Worm (Caenorhabditis elegans) whole organism, late embryonic: ENCODE measurements around the gene mltn-3.
A peak's percentile ranks its signal among the peaks of the same experiment; 100 is the strongest.

Experiments
- C38D4.7 ChIP-seq: fragments of 200-800 bp; sonication (Bioruptor generic); optimal IDR thresholded peaks from 2 replicates; lab custom pipeline; 2018; ENCODE audit warnings: mild to moderate bottlenecking, missing genetic modification characterization, moderate library complexity, missing compliant biosample characterization
- F13H6.1 ChIP-seq: sonication (generic microtip); optimal IDR thresholded peaks from 2 replicates; lab custom pipeline; 2016; ENCODE audit warnings: missing genetic modification characterization, missing compliant biosample characterization
- K09A11.1 ChIP-seq: sonication (generic microtip); optimal IDR thresholded peaks from 2 replicates; lab custom pipeline; 2017; ENCODE audit warnings: antibody characterized with exemption, mild to moderate bottlenecking, missing genetic modification characterization, missing compliant biosample characterization; ENCODE audit not compliant: insufficient read depth
- ama-1 ChIP-seq: fragments of 150-350 bp; optimal IDR thresholded peaks from 2 replicates; lab custom pipeline; 2014
- ceh-14 ChIP-seq: sonication (generic microtip); optimal IDR thresholded peaks from 2 replicates; lab custom pipeline; 2016; ENCODE audit warnings: missing genotype, missing genetic modification characterization, missing compliant biosample characterization
- ceh-18 ChIP-seq: sonication (generic microtip); optimal IDR thresholded peaks from 2 replicates; lab custom pipeline; 2016; ENCODE audit warnings: missing genetic modification characterization, missing compliant biosample characterization
- ceh-19 ChIP-seq: fragments of 200-800 bp; sonication (Bioruptor generic); optimal IDR thresholded peaks from 2 replicates; lab custom pipeline; 2018; ENCODE audit warnings: mild to moderate bottlenecking, missing genetic modification characterization, missing compliant biosample characterization
- ceh-2 ChIP-seq: sonication (generic microtip); optimal IDR thresholded peaks from 2 replicates; lab custom pipeline; 2016; ENCODE audit warnings: missing genotype, missing genetic modification characterization, missing compliant biosample characterization
- ceh-31 ChIP-seq: sonication (generic microtip); optimal IDR thresholded peaks from 2 replicates; lab custom pipeline; 2016; ENCODE audit warnings: missing genetic modification characterization, missing compliant biosample characterization
- ceh-34 ChIP-seq: sonication (generic microtip); optimal IDR thresholded peaks from 2 replicates; lab custom pipeline; 2016; ENCODE audit warnings: mild to moderate bottlenecking, missing genetic modification characterization, missing compliant biosample characterization
- ceh-45 ChIP-seq: fragments of 200-800 bp; sonication (Bioruptor generic); IDR thresholded peaks from 2 replicates; pipeline ENCODE4 v1.3.6; 2022; ENCODE audit warnings: missing genetic modification reagents, missing genetic modification characterization, missing compliant biosample characterization
- ceh-48 ChIP-seq: sonication (generic microtip); optimal IDR thresholded peaks from 2 replicates; lab custom pipeline; 2016; ENCODE audit warnings: missing genetic modification characterization, inconsistent platforms, missing compliant biosample characterization
- che-1 ChIP-seq: sonication (generic microtip); optimal IDR thresholded peaks from 2 replicates; lab custom pipeline; 2016; ENCODE audit warnings: mild to moderate bottlenecking, missing genetic modification characterization, missing compliant biosample characterization
- dmd-4 ChIP-seq: sonication (generic microtip); optimal IDR thresholded peaks from 2 replicates; lab custom pipeline; 2016; ENCODE audit warnings: borderline replicate concordance, missing genetic modification characterization, missing compliant biosample characterization
- dve-1 ChIP-seq: sonication (generic microtip); optimal IDR thresholded peaks from 2 replicates; lab custom pipeline; 2017; ENCODE audit warnings: antibody characterized with exemption, mild to moderate bottlenecking, missing genetic modification characterization, missing compliant biosample characterization
- elt-2 ChIP-seq: sonication (generic microtip); optimal IDR thresholded peaks from 2 replicates; lab custom pipeline; 2016; ENCODE audit warnings: missing genetic modification reagents, missing genetic modification characterization, missing compliant biosample characterization
- ets-4 ChIP-seq: sonication (generic microtip); optimal IDR thresholded peaks from 2 replicates; lab custom pipeline; 2016; ENCODE audit warnings: missing genetic modification characterization, missing compliant biosample characterization
- fax-1 ChIP-seq: sonication (generic microtip); optimal IDR thresholded peaks from 2 replicates; lab custom pipeline; 2016; ENCODE audit warnings: missing genotype, missing genetic modification characterization, missing compliant biosample characterization
- fkh-6 ChIP-seq: sonication (generic microtip); optimal IDR thresholded peaks from 2 replicates; lab custom pipeline; 2016; ENCODE audit warnings: missing genetic modification characterization, missing compliant biosample characterization
- hlh-13 ChIP-seq: fragments of 200-800 bp; sonication (Bioruptor generic); optimal IDR thresholded peaks from 2 replicates; lab custom pipeline; 2018; ENCODE audit warnings: mild to moderate bottlenecking, missing genetic modification characterization, missing compliant biosample characterization
- hlh-30 ChIP-seq: sonication (generic microtip); optimal IDR thresholded peaks from 2 replicates; lab custom pipeline; 2017; ENCODE audit warnings: antibody characterized with exemption, missing genetic modification characterization, missing compliant biosample characterization; ENCODE audit not compliant: insufficient read depth
- hlh-6 ChIP-seq: sonication (generic microtip); optimal IDR thresholded peaks from 2 replicates; lab custom pipeline; 2016; ENCODE audit warnings: missing genotype, missing genetic modification characterization, missing compliant biosample characterization
- lin-11 ChIP-seq: fragments of 200-800 bp; sonication (Bioruptor generic); optimal IDR thresholded peaks from 2 replicates; lab custom pipeline; 2018; ENCODE audit warnings: mild to moderate bottlenecking, missing genetic modification characterization, missing compliant biosample characterization
- nfya-1 ChIP-seq: sonication (generic microtip); optimal IDR thresholded peaks from 2 replicates; lab custom pipeline; 2017; ENCODE audit warnings: missing genetic modification characterization, mild to moderate bottlenecking, missing compliant biosample characterization, antibody characterized with exemption, moderate library complexity
- nhr-232 ChIP-seq: sonication (generic microtip); optimal IDR thresholded peaks from 2 replicates; lab custom pipeline; 2016; ENCODE audit warnings: missing genetic modification characterization, missing compliant biosample characterization
- odd-2 ChIP-seq: sonication (generic microtip); optimal IDR thresholded peaks from 2 replicates; lab custom pipeline; 2017; ENCODE audit warnings: antibody characterized with exemption, mild to moderate bottlenecking, missing genetic modification characterization, missing compliant biosample characterization
- pag-3 ChIP-seq: sonication (generic microtip); optimal IDR thresholded peaks from 2 replicates; lab custom pipeline; 2016; ENCODE audit warnings: missing compliant biosample characterization, missing genetic modification characterization, borderline replicate concordance
- pha-2 ChIP-seq: sonication (generic microtip); optimal IDR thresholded peaks from 2 replicates; lab custom pipeline; 2017; ENCODE audit warnings: mild to moderate bottlenecking, missing genetic modification characterization, missing compliant biosample characterization
- pqm-1 ChIP-seq: sonication (generic microtip); optimal IDR thresholded peaks from 2 replicates; lab custom pipeline; 2016; ENCODE audit warnings: missing genetic modification characterization, missing compliant biosample characterization
- ref-2 ChIP-seq: sonication (generic microtip); optimal IDR thresholded peaks from 2 replicates; lab custom pipeline; 2016; ENCODE audit warnings: missing genetic modification characterization, missing compliant biosample characterization
- rnt-1 ChIP-seq: sonication (generic microtip); optimal IDR thresholded peaks from 2 replicates; lab custom pipeline; 2016; ENCODE audit warnings: missing genetic modification characterization, missing compliant biosample characterization
- sdc-2 ChIP-seq: sonication (generic microtip); optimal IDR thresholded peaks from 2 replicates; lab custom pipeline; 2016; ENCODE audit warnings: missing genotype, missing genetic modification characterization, missing compliant biosample characterization
- sox-2 ChIP-seq: fragments of 200-800 bp; sonication (Bioruptor generic); IDR thresholded peaks from 2 replicates; pipeline ENCODE4 v1.3.6; 2022; ENCODE audit warnings: missing genetic modification reagents, missing genetic modification characterization, missing compliant biosample characterization
- sox-4 ChIP-seq: sonication (generic microtip); optimal IDR thresholded peaks from 2 replicates; lab custom pipeline; 2017; ENCODE audit warnings: mild to moderate bottlenecking, missing genetic modification characterization, inconsistent platforms, missing compliant biosample characterization
- tbx-2 ChIP-seq: sonication (generic microtip); optimal IDR thresholded peaks from 2 replicates; lab custom pipeline; 2016; ENCODE audit warnings: missing genetic modification characterization, missing compliant biosample characterization
- ttx-3 ChIP-seq: sonication (generic microtip); optimal IDR thresholded peaks from 2 replicates; lab custom pipeline; 2016; ENCODE audit warnings: missing genetic modification reagents, missing genetic modification characterization, missing compliant biosample characterization
- unc-3 ChIP-seq, 2 experiments: fragments of 200-800 bp in 1 of 2; sonication (Bioruptor generic) in 1 of 2; sonication (generic microtip) in 1 of 2; conservative IDR thresholded peaks in 1 of 2; optimal IDR thresholded peaks in 1 of 2; 2 replicates each; pipeline versions ENCODE4 v1.3.6 to Lab custom; 2016 to 2022; ENCODE audit warnings: missing compliant biosample characterization in 2 of 2, missing genetic modification characterization in 2 of 2, missing genetic modification reagents in 1 of 2
- unc-42 ChIP-seq: sonication (generic microtip); optimal IDR thresholded peaks from 2 replicates; lab custom pipeline; 2016; ENCODE audit warnings: missing genotype, missing genetic modification characterization, missing compliant biosample characterization
- unc-55 ChIP-seq: sonication (generic microtip); optimal IDR thresholded peaks from 2 replicates; lab custom pipeline; 2017; ENCODE audit warnings: missing biosample characterization, missing genetic modification reagents, missing genetic modification characterization
- unc-86 ChIP-seq: sonication (generic microtip); optimal IDR thresholded peaks from 2 replicates; lab custom pipeline; 2016; ENCODE audit warnings: missing genetic modification characterization, missing compliant biosample characterization

The mltn-3 gene

DNA sequence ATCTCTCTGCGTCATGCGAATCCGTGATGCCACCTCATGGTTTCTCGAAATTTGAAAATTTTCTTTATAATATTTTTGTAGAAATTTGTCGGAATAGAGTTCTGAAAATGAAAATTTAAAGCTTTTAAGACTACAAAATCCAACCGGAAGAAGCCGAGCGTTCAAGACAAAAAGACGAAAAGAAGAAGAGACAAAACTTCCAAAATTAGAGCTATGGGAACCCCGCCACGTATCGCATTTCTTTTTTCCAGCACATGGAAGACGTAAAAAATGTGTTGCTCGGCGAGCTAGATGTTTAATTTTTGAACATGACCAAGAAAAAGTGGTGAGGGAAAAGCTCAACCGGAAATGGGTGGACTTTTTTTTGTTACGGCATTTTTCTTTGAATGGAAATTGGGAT lies 14.1 kb upstream of the mltn-3 start, which contains the start of gene W02B8.1:
TSS of gene W02B8.1 (minus strand) at position 101 of the 400 bp plus-strand sequence.
- TF ChIP-seq fax-1 (tag; lab: Kevin White, UChicago) (no peak), ama-1 (no peak), che-1 (tag; lab: Kevin White, UChicago) (no peak), ceh-45 (GFP tag; lab: Robert Waterston, UW) (no peak), odd-2 (tag; lab: Kevin White, UChicago) (no peak), pha-2 (tag; lab: Kevin White, UChicago) (no peak), ets-4 (no peak)

DNA sequence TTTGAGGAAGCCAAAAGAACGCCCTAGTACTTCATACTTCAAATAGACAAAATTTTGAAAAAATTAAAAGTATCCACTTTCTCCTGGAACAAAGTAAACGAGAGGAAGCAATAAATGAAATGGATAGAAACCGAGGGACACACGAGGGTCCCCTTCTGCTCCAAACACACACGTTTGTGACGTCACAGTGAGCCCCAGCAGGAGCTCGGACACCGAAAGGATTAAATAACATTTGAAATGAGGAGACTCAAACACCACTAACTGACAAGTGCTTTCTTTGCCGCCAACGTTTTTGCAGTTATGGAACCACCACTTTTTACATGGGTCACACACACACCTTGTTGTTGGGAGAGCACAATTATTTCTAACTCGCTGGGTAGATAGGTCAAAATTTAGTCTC lies 12.7 kb upstream of the mltn-3 start:
- TF ChIP-seq dmd-4 (tag; lab: Kevin White, UChicago), result no peak
- TF ChIP-seq ceh-34 (tag; lab: Kevin White, UChicago), result peak; percentile 25

DNA sequence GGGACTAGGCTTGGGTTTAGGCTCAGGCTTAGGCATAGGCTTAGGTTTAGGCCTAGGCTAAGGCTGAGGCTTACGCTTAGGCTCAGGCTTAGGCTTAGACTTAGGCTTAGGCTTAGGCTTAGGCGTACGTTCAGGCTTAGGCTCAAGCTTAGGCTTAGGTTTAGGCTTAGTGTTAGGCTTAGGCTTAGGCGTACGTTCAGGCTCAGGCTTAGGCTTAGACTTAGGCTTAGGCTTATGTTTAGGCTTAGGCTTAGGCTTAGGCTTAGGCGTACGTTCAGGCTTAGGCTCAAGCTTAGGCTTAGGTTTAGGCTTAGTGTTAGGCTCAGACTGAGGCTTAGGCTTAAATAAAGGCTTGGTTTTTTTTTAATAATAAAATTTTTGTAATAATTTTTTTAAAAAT lies 10.6 kb upstream of the mltn-3 start:
- peak; percentile 8 for TF ChIP-seq dve-1 (tag; lab: Kevin White, UChicago)

DNA sequence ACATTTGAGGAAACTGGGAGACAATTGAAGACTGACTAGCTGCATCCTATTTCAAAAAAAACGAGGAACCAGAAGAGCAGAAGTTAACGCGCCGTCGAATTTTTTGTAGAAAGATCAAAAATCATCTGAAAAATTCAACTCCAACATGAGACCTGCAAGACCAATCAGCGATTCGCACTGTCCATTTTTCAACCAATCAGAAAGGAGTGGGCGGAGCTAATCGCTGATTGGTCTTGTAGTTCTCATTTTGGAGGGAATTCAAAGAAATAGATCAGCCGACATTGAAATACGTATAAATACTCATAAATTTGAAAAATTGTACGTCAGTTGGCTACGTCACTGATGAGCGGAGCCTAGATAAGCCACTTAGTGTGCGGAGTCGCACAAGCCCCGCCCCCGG lies 8.5 kb upstream of the mltn-3 start:
- TF ChIP-seq fkh-6 (tag; lab: Kevin White, UChicago), result no peak
- TF ChIP-seq nfya-1 (tag; lab: Kevin White, UChicago), result peak; percentile 55
- TF ChIP-seq, all 69 proteins: peak for 1

DNA sequence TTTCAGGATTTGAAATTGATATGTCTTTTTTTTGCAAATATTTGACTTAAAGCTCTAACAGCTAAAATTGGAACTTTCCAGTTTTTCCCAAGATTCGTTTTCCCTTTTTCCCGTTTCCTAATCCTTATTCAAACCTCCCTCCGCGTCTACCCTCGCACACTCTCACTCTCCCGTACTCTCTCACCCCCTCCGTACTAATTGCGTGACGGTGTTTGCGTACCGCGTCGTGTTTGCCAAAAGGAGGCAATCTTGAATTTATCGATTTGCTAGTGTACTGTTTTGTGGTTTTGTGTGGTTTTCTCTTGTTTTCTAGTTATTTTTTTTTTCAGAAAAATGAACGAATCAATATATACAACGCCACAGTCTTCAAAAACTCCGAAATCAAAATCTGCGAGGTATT lies 7.5 kb upstream of the mltn-3 start, which contains the start of gene citk-1:
TSS of gene citk-1 (plus strand) at position 323 of the 400 bp plus-strand sequence.
- peak; percentile 24 for TF ChIP-seq hlh-30
- TF ChIP-seq lin-11 (tag; lab: Kevin White, UChicago), result no peak
- no peak for TF ChIP-seq ceh-19 (GFP tag; lab: Kevin White, UChicago)
- no peak for TF ChIP-seq fax-1 (tag; lab: Kevin White, UChicago)
- TF ChIP-seq pag-3 (tag; lab: Kevin White, UChicago), result no peak
- peak; percentile 6 for TF ChIP-seq sox-4 (tag; lab: Kevin White, UChicago)
- TF ChIP-seq tbx-2 (tag; lab: Kevin White, UChicago), result peak; percentile 52
- no peak for TF ChIP-seq sox-2 (GFP tag; lab: Robert Waterston, UW)
- TF ChIP-seq nfya-1 (tag; lab: Kevin White, UChicago), result peak; percentile 78
- no peak for TF ChIP-seq fkh-6 (tag; lab: Kevin White, UChicago)
- TF ChIP-seq ttx-3 (tag; lab: Kevin White, UChicago), result no peak
- TF ChIP-seq ceh-31 (tag; lab: Kevin White, UChicago), result peak; percentile 65
- no peak for TF ChIP-seq unc-55 (GFP tag; lab: Kevin White, UChicago)
- no peak for TF ChIP-seq hlh-13
- TF ChIP-seq F13H6.1, result no peak
- peak; percentile 19 for TF ChIP-seq ceh-2 (tag; lab: Kevin White, UChicago)
- no peak for TF ChIP-seq unc-86 (tag; lab: Kevin White, UChicago)
- no peak for TF ChIP-seq pqm-1 (tag; lab: Kevin White, UChicago)
- no peak for TF ChIP-seq C38D4.7 (GFP tag; lab: Kevin White, UChicago)
- TF ChIP-seq che-1 (tag; lab: Kevin White, UChicago), result no peak
- peak; percentile 9 for TF ChIP-seq dve-1 (tag; lab: Kevin White, UChicago)
- peak; percentile 71 for TF ChIP-seq ceh-48 (tag; lab: Kevin White, UChicago)
- TF ChIP-seq ama-1, result no peak
- TF ChIP-seq hlh-6, result peak; percentile 20
- TF ChIP-seq unc-3 (GFP tag; conservative IDR thresholded peaks at IDR 0.05; lab: Robert Waterston, UW), result 0 out of 2 replicates have a peak, but pooled peaks have one; percentile 47
- no peak for TF ChIP-seq unc-3 (tag; optimal IDR thresholded peaks at IDR 0.05; lab: Kevin White, UChicago)
- TF ChIP-seq ceh-34 (tag; lab: Kevin White, UChicago), result peak; percentile 22
- no peak for TF ChIP-seq pha-2 (tag; lab: Kevin White, UChicago)
- peak; percentile 55 for TF ChIP-seq rnt-1 (tag; lab: Kevin White, UChicago)
- TF ChIP-seq ceh-14 (tag; lab: Kevin White, UChicago), result peak; percentile 57
- TF ChIP-seq nhr-232, result no peak
- no peak for TF ChIP-seq ets-4
- TF ChIP-seq ceh-18 (tag; lab: Kevin White, UChicago), result peak; percentile 65
- no peak for TF ChIP-seq K09A11.1
- TF ChIP-seq unc-42, result peak; percentile 69
- no peak for TF ChIP-seq sdc-2 (tag; lab: Kevin White, UChicago)
- peak; percentile 57 for TF ChIP-seq ref-2 (tag; lab: Kevin White, UChicago)
- TF ChIP-seq elt-2 (tag; lab: Kevin White, UChicago), result no peak
